Worm (Caenorhabditis elegans) whole organism, midembryonic: Measurements from ENCODE around the gene srh-265.

Source experiments
- med-1 ChIP-seq: sonication (generic microtip); optimal IDR thresholded peaks from 2 replicates; lab custom pipeline; 2017; ENCODE audit warnings: missing genetic modification characterization, mild to moderate bottlenecking, missing compliant biosample characterization, antibody characterized with exemption, missing genetic modification reagents; ENCODE audit not compliant: insufficient read depth
- ref-1 ChIP-seq: fragments of 200-800 bp; sonication (Bioruptor generic); conservative IDR thresholded peaks from 2 replicates; pipeline ENCODE4 v1.3.6; 2022; ENCODE audit warnings: missing genetic modification reagents, missing genetic modification characterization, missing compliant biosample characterization

ce11 chrV:15379817-15380216 lies 36.2 kb upstream of the srh-265 start, which contains the start of gene srh-251:
- TF ChIP-seq med-1 (GFP tag; lab: Kevin White, UChicago): no peak
- TF ChIP-seq ref-1 (GFP tag; lab: Robert Waterston, UW): no peak
